Fruit fly (Drosophila melanogaster): ENCODE results near the gene CG31268.

Gene CG31268

DNA sequence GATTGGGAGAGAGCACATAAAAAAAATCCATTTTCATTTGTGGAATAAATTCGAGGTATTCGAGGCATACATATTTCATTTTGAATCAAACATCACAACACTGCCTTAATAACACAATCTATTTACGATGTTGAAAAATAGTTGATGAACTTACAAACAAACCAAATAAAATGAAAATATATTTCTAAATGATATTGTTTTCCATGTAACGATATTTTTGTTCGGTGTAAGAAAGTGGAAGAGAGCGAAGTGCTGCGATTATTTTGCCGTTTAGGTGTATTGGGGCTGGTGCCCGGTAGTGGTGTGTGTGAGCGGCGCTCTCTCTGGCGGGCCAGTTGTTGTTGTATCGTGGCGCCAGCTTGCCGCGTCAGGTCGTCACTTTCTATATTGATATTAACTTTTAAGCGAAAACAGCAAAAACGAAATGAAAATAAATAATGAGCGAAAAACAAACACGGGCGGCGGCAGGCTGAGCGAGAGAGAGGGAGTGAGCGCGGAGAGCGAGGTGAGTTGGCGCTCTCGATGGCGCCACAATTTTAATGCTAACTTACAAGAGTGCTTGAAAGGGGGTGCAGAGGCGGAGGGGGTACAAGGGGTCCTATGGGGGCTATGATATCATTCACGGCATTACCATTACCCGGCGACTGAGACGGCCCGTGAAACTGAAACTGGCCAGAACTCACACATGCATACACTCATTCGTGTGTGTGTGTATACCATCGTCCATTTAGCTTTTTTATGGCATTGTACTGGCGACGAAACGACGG is 33.6 kb downstream of the CG31268 start (continued):
- TF ChIP-seq Sox15 (GFP tag; optimal IDR thresholded peaks at IDR 0.05) (peak; percentile 90), topi (GFP tag; optimal IDR thresholded peaks at IDR 0.05) (peak; percentile 98), CG1621 (tag; optimal IDR thresholded peaks at IDR 0.05) (peak; percentile 79), Smox (GFP tag; optimal IDR thresholded peaks at IDR 0.05) (peak; percentile 97), CG8319 (GFP tag; optimal IDR thresholded peaks at IDR 0.05) (peak; percentile 87), spab (GFP tag; optimal IDR thresholded peaks at IDR 0.05) (peak; percentile 84), CG32006 (GFP tag; optimal IDR thresholded peaks at IDR 0.05) (peak; percentile 97), eg (GFP tag; IDR thresholded peaks at IDR 0.05) (peak; percentile 91), fd85E (GFP tag; optimal IDR thresholded peaks at IDR 0.05) (peak; percentile 80), CG6163 (GFP tag; IDR thresholded peaks at IDR 0.05) (peak; percentile 91), cyc (GFP tag; optimal IDR thresholded peaks at IDR 0.05) (peak; percentile 97), Met (GFP tag; optimal IDR thresholded peaks at IDR 0.05) (peak; percentile 98), CG6854 (GFP tag; optimal IDR thresholded peaks at IDR 0.05) (peak; percentile 86), pdm3 (GFP tag; optimal IDR thresholded peaks at IDR 0.05) (peak; percentile 97), CG31627 (GFP tag; optimal IDR thresholded peaks at IDR 0.05) (peak; percentile 97), vri (GFP tag; optimal IDR thresholded peaks at IDR 0.05) (peak; percentile 95), ss (GFP tag; optimal IDR thresholded peaks at IDR 0.05) (peak; percentile 88 to 92), Lpt (GFP tag; optimal IDR thresholded peaks at IDR 0.05) (peak; percentile 89), achi (GFP tag; optimal IDR thresholded peaks at IDR 0.05) (peak; percentile 94), Ets96B (tag; optimal IDR thresholded peaks at IDR 0.05) (peak; percentile 91), Hr38 (GFP tag; optimal IDR thresholded peaks at IDR 0.05) (no peak), Eip78C (GFP tag) (peak; percentile 99)

DNA sequence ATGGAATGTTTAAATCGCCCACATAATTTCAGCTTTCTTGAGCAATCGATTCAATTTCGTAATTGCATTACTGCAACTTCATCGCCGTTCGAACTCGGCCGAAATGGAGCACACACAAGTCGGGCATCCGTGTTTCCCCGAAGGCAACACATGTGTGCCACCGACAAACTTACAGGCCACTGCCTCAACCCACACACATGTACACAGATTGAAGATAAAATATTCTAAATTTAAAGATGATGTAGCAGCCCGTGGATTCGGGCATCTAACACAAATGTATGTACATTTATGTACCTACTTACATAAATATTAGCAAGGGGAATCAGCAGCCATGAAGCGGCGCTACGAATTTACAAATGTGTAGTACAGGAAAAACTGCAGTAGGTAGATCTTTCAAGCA is 34.5 kb downstream of the CG31268 start:
- peak; percentile 38 for TF ChIP-seq Eip78C (GFP tag)
- no peak for TF ChIP-seq CG8632 (GFP tag; optimal IDR thresholded peaks at IDR 0.05)

DNA sequence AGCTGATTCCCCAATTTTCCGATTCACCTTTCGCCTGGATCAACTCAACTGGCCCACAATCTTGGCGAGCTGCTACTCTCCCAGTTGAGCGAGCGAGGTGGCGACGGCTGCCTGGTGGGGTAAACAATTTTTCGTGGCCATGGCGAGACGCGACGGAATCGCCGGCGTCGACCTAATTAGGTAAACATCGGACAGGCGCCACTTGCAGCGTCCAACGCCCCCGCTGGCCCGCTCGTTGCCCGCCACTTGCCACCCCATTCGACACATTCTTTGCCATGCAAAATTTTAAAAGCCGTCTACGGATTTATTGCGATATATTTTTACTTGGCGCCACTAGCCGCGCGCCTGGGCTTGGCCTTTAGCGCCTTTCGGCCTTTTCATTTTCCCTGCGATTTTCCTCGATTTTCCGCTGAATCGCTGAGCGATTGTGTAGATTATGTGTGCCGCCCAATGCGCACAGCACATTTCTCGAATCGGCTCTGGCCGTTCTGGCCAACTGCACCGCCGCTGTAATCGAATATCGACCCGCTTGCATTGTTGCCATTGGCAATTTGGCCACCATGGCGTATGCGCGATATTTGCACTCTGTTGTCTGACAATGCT is 35.3 kb downstream of the CG31268 start:
- TF ChIP-seq eg (GFP tag; IDR thresholded peaks at IDR 0.05) = 0 out of 3 replicates have a peak, but pooled peaks have one; percentile 10
- TF ChIP-seq svp (GFP tag) = peak; percentile 50
- peak; percentile 11 for TF ChIP-seq Eip93F (GFP tag; optimal IDR thresholded peaks at IDR 0.05)
- no peak for TF ChIP-seq Lpt (GFP tag; optimal IDR thresholded peaks at IDR 0.05)
- TF ChIP-seq Gug (GFP tag; IDR thresholded peaks at IDR 0.05) = no peak

DNA sequence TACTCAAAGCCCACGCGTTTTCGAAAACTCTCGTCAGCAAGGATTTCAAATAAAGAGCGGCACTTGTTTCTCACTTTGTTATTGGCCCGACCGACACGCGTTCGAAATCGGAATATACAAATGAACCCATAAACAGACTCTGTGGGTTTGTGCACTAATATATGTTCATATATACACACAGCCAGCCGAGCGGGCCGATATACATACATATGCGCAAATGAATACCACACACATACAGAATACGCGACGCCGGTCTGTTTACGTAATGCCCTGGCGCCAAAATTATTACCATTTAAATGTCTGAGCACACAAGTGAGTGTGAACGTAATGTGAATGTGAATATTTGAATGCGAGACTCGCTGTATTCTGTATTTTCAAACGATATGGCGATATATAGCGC is 36.1 kb downstream of the CG31268 start:
- TF ChIP-seq achi (GFP tag; optimal IDR thresholded peaks at IDR 0.05) (no peak), Eip78C (GFP tag) (peak; percentile 11), svp (GFP tag) (peak; percentile 66), fkh (GFP tag; optimal IDR thresholded peaks at IDR 0.05) (peak; percentile 44), vri (GFP tag; optimal IDR thresholded peaks at IDR 0.05) (peak; percentile 96), CG16779 (tag; optimal IDR thresholded peaks at IDR 0.05) (no peak)

DNA sequence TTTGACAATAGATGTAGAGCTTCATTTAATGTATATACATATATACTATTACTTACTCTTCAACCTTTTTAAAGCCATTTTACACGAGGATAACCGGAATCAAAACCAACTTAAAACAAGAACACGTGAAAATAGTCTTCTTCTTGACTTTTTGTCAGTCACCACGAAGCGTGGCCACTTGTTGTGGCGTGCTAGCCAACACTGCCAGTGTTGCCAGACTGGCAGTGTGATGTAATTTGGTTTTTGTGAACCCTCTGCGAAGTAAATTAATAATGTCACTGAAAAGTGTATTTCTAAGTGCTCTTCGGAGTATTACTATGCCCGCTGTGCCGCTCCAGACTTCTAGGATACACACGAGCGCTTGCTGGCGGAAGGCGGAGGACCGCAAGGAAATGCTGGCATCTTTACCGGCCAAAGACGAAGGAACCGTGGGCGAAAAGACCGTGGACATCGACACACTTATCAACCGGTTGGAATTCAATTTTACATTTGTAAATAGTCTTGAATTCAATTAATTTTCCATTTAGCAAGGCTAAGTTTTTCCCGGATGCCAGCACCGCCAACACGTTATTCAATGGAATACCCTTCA is 41.0 kb downstream of the CG31268 start, which contains the start of the genes Ns1 and mRpS11:
Gene Ns1, minus strand, starts transcription at position 150 of the 589 bp plus-strand sequence.
Gene mRpS11, plus strand, starts transcription at position 207 of the 589 bp plus-strand sequence.
- TF ChIP-seq CG31627 (GFP tag; optimal IDR thresholded peaks at IDR 0.05) (peak; percentile 22), CG1621 (tag; optimal IDR thresholded peaks at IDR 0.05) (no peak), CG6808 (GFP tag; optimal IDR thresholded peaks at IDR 0.05) (no peak), CG10669 (GFP tag; optimal IDR thresholded peaks at IDR 0.05) (no peak), dac (GFP tag; optimal IDR thresholded peaks at IDR 0.05) (no peak), Sox15 (GFP tag; optimal IDR thresholded peaks at IDR 0.05) (no peak), achi (GFP tag; optimal IDR thresholded peaks at IDR 0.05) (no peak), CG16779 (tag; optimal IDR thresholded peaks at IDR 0.05) (no peak), lz (GFP tag; optimal IDR thresholded peaks at IDR 0.05) (peak; percentile 15), spab (GFP tag; optimal IDR thresholded peaks at IDR 0.05) (no peak), salr (GFP tag; optimal IDR thresholded peaks at IDR 0.05) (no peak), CG3032 (tag; optimal IDR thresholded peaks at IDR 0.05) (peak; percentile 34), net (GFP tag; optimal IDR thresholded peaks at IDR 0.05) (no peak), fkh (GFP tag; optimal IDR thresholded peaks at IDR 0.05) (peak; percentile 13), CG11902 (GFP tag; optimal IDR thresholded peaks at IDR 0.05) (no peak), eg (GFP tag; IDR thresholded peaks at IDR 0.05) (no peak), pdm3 (GFP tag; optimal IDR thresholded peaks at IDR 0.05) (no peak), Hr4 (GFP tag; optimal IDR thresholded peaks at IDR 0.05) (no peak), CG8319 (GFP tag; optimal IDR thresholded peaks at IDR 0.05) (no peak), Sox102F (GFP tag; optimal IDR thresholded peaks at IDR 0.05) (no peak), CG6276 (GFP tag; optimal IDR thresholded peaks at IDR 0.05) (no peak), CG9139 (GFP tag; optimal IDR thresholded peaks at IDR 0.05) (no peak), Ets96B (tag; optimal IDR thresholded peaks at IDR 0.05) (no peak), topi (GFP tag; optimal IDR thresholded peaks at IDR 0.05) (no peak)

Measured in whole organism, prepupa.